Worm (Caenorhabditis elegans) whole organism, L3 larva: Measurements from ENCODE around the gene T04F8.2.

ENCODE experiments used
- R02D3.7 ChIP-seq: fragments of 150-350 bp; optimal IDR thresholded peaks from 2 replicates; lab custom pipeline; 2014; ENCODE audit warnings: missing biosample characterization, missing genetic modification characterization
- ZK546.5 ChIP-seq: sonication (generic microtip); optimal IDR thresholded peaks from 2 replicates; lab custom pipeline; 2017; ENCODE audit warnings: missing biosample characterization, missing genetic modification characterization
- aly-2 ChIP-seq: fragments of 150-350 bp; optimal IDR thresholded peaks from 2 replicates; lab custom pipeline; 2014; ENCODE audit warnings: missing biosample characterization, missing genetic modification characterization
- ama-1 ChIP-seq: fragments of 150-350 bp; optimal IDR thresholded peaks from 2 replicates; lab custom pipeline; 2018
- ceh-16 ChIP-seq: sonication (generic microtip); optimal IDR thresholded peaks from 2 replicates; lab custom pipeline; 2017; ENCODE audit warnings: missing biosample characterization, missing genetic modification characterization
- ceh-28 ChIP-seq: fragments of 150-350 bp; optimal IDR thresholded peaks from 2 replicates; lab custom pipeline; 2014; ENCODE audit warnings: missing biosample characterization, missing genetic modification reagents, missing genetic modification characterization
- ceh-82 ChIP-seq: fragments of 150-350 bp; optimal IDR thresholded peaks from 2 replicates; lab custom pipeline; 2014; ENCODE audit warnings: missing biosample characterization, missing genetic modification characterization
- ceh-9 ChIP-seq: sonication (generic microtip); optimal IDR thresholded peaks from 2 replicates; lab custom pipeline; 2018; ENCODE audit warnings: missing biosample characterization, missing genetic modification characterization
- daf-12 ChIP-seq: fragments of 150-350 bp; optimal IDR thresholded peaks from 2 replicates; lab custom pipeline; 2014; ENCODE audit warnings: missing biosample characterization, missing genetic modification reagents, missing genetic modification characterization
- egl-27 ChIP-seq: sonication (generic microtip); optimal IDR thresholded peaks from 4 replicates; lab custom pipeline; 2017; ENCODE audit warnings: missing biosample characterization, missing genetic modification reagents, missing genetic modification characterization
- egl-5 ChIP-seq: fragments of 150-350 bp; optimal IDR thresholded peaks from 2 replicates; lab custom pipeline; 2017; ENCODE audit warnings: missing biosample characterization, missing genetic modification reagents, missing genetic modification characterization, inconsistent platforms
- elt-1 ChIP-seq: fragments of 150-350 bp; optimal IDR thresholded peaks from 2 replicates; lab custom pipeline; 2014; ENCODE audit warnings: missing biosample characterization, missing genetic modification characterization
- elt-2 ChIP-seq: sonication (generic microtip); optimal IDR thresholded peaks from 2 replicates; lab custom pipeline; 2016; ENCODE audit warnings: missing genetic modification reagents, mild to moderate bottlenecking, missing genetic modification characterization, missing compliant biosample characterization
- elt-3 ChIP-seq, 3 experiments: fragments of 150-350 bp in 1 of 3; sonication (generic microtip) in 2 of 3; optimal IDR thresholded peaks; 2 replicates in 2 of 3; 4 replicates in 1 of 3; lab custom pipeline; 2014 to 2017; ENCODE audit warnings: missing biosample characterization in 3 of 3, missing genetic modification characterization in 3 of 3
- eor-1 ChIP-seq, 2 experiments: fragments of 150-350 bp; optimal IDR thresholded peaks; 2 replicates each; lab custom pipeline; 2014 to 2018; ENCODE audit warnings: missing biosample characterization in 2 of 2, missing genetic modification characterization in 2 of 2
- fkh-10 ChIP-seq: sonication (generic microtip); optimal IDR thresholded peaks from 2 replicates; lab custom pipeline; 2017; ENCODE audit warnings: missing biosample characterization, missing genetic modification reagents, missing genetic modification characterization
- fkh-2 ChIP-seq: fragments of 150-350 bp; optimal IDR thresholded peaks from 2 replicates; lab custom pipeline; 2014; ENCODE audit warnings: missing biosample characterization, missing genetic modification reagents, missing genetic modification characterization
- fos-1 ChIP-seq: fragments of 150-350 bp; optimal IDR thresholded peaks from 2 replicates; lab custom pipeline; 2014; ENCODE audit warnings: missing biosample characterization, missing genetic modification characterization
- hmg-11 ChIP-seq: sonication (generic microtip); optimal IDR thresholded peaks from 2 replicates; lab custom pipeline; 2016; ENCODE audit warnings: missing genetic modification characterization, missing compliant biosample characterization
- jun-1 ChIP-seq: fragments of 150-350 bp; optimal IDR thresholded peaks from 2 replicates; lab custom pipeline; 2014; ENCODE audit warnings: missing biosample characterization, missing genetic modification reagents, missing genetic modification characterization
- lin-15B ChIP-seq: fragments of 150-350 bp; optimal IDR thresholded peaks from 2 replicates; lab custom pipeline; 2014; ENCODE audit warnings: missing biosample characterization, missing genetic modification characterization
- lin-39 ChIP-seq: fragments of 150-350 bp; optimal IDR thresholded peaks from 2 replicates; lab custom pipeline; 2018; ENCODE audit warnings: missing biosample characterization, missing genetic modification reagents, missing genetic modification characterization
- lsy-12 ChIP-seq: sonication (generic microtip); optimal IDR thresholded peaks from 2 replicates; lab custom pipeline; 2016; ENCODE audit warnings: mild to moderate bottlenecking, missing genetic modification characterization, missing compliant biosample characterization
- mdl-1 ChIP-seq: fragments of 150-350 bp; optimal IDR thresholded peaks from 2 replicates; lab custom pipeline; 2014; ENCODE audit warnings: missing biosample characterization, missing genetic modification characterization
- mml-1 ChIP-seq: fragments of 150-350 bp; sonication (generic microtip); optimal IDR thresholded peaks from 3 replicates; lab custom pipeline; 2014; ENCODE audit warnings: missing biosample characterization, missing genetic modification characterization
- nfya-1 ChIP-seq: sonication (generic microtip); optimal IDR thresholded peaks from 2 replicates; lab custom pipeline; 2017; ENCODE audit warnings: missing genetic modification characterization, mild to moderate bottlenecking, missing compliant biosample characterization, antibody characterized with exemption, moderate library complexity; ENCODE audit not compliant: insufficient read depth
- nhr-11 ChIP-seq: fragments of 150-350 bp; optimal IDR thresholded peaks from 2 replicates; lab custom pipeline; 2014; ENCODE audit warnings: missing biosample characterization, missing genetic modification characterization
- nhr-12 ChIP-seq: fragments of 150-350 bp; optimal IDR thresholded peaks from 2 replicates; lab custom pipeline; 2014; ENCODE audit warnings: missing biosample characterization, missing genetic modification characterization
- nhr-23 ChIP-seq: fragments of 150-350 bp; optimal IDR thresholded peaks from 2 replicates; lab custom pipeline; 2014; ENCODE audit warnings: missing biosample characterization, missing genetic modification reagents, missing genetic modification characterization
- nhr-237 ChIP-seq: fragments of 150-350 bp; optimal IDR thresholded peaks from 2 replicates; lab custom pipeline; 2014; ENCODE audit warnings: missing biosample characterization, missing genetic modification characterization
- nhr-25 ChIP-seq: sonication (generic microtip); optimal IDR thresholded peaks from 2 replicates; lab custom pipeline; 2017; ENCODE audit warnings: missing biosample characterization, missing genetic modification characterization
- nhr-28 ChIP-seq: fragments of 150-350 bp; optimal IDR thresholded peaks from 2 replicates; lab custom pipeline; 2014; ENCODE audit warnings: missing biosample characterization, missing genetic modification characterization
- nhr-43 ChIP-seq: sonication (generic microtip); optimal IDR thresholded peaks from 2 replicates; lab custom pipeline; 2016; ENCODE audit warnings: mild to moderate bottlenecking, missing genetic modification characterization, missing compliant biosample characterization; ENCODE audit not compliant: poor library complexity, severe bottlenecking
- nhr-67 ChIP-seq: fragments of 150-350 bp; optimal IDR thresholded peaks from 2 replicates; lab custom pipeline; 2014; ENCODE audit warnings: missing biosample characterization, missing genetic modification characterization
- nhr-76 ChIP-seq: fragments of 150-350 bp; sonication (generic microtip); optimal IDR thresholded peaks from 5 replicates; lab custom pipeline; 2014; ENCODE audit warnings: missing biosample characterization, missing genetic modification characterization
- nhr-77 ChIP-seq: fragments of 150-350 bp; optimal IDR thresholded peaks from 2 replicates; lab custom pipeline; 2014; ENCODE audit warnings: missing biosample characterization, missing genetic modification characterization
- pha-4 ChIP-seq: fragments of 150-350 bp; optimal IDR thresholded peaks from 2 replicates; lab custom pipeline; 2014; ENCODE audit warnings: missing biosample characterization, missing genetic modification reagents, missing genetic modification characterization
- pqm-1 ChIP-seq: fragments of 150-350 bp; optimal IDR thresholded peaks from 2 replicates; lab custom pipeline; 2017; ENCODE audit warnings: missing biosample characterization, missing genetic modification characterization, inconsistent platforms
- sea-2 ChIP-seq: fragments of 150-350 bp; sonication (generic microtip); optimal IDR thresholded peaks from 4 replicates; lab custom pipeline; 2014; ENCODE audit warnings: missing biosample characterization, missing genetic modification reagents, missing genetic modification characterization
- skn-1 ChIP-seq: fragments of 150-350 bp; optimal IDR thresholded peaks from 2 replicates; lab custom pipeline; 2014; ENCODE audit warnings: missing biosample characterization, missing genetic modification characterization
- snpc-4 ChIP-seq: fragments of 150-350 bp; optimal IDR thresholded peaks from 2 replicates; lab custom pipeline; 2014; ENCODE audit warnings: missing biosample characterization, missing genetic modification characterization
- tbx-2 ChIP-seq: sonication (generic microtip); optimal IDR thresholded peaks from 2 replicates; lab custom pipeline; 2016; ENCODE audit warnings: mild to moderate bottlenecking, missing genetic modification characterization, missing compliant biosample characterization
- unc-39 ChIP-seq: sonication (generic microtip); optimal IDR thresholded peaks from 4 replicates; lab custom pipeline; 2017; ENCODE audit warnings: missing biosample characterization, missing genetic modification characterization
- unc-62 ChIP-seq: fragments of 150-350 bp; sonication (generic microtip); optimal IDR thresholded peaks from 4 replicates; lab custom pipeline; 2014; ENCODE audit warnings: missing biosample characterization, missing genetic modification reagents, missing genetic modification characterization
- zag-1 ChIP-seq: fragments of 150-350 bp; optimal IDR thresholded peaks from 2 replicates; lab custom pipeline; 2014; ENCODE audit warnings: missing biosample characterization, missing genetic modification characterization
- ztf-11 ChIP-seq: fragments of 150-350 bp; optimal IDR thresholded peaks from 2 replicates; lab custom pipeline; 2014; ENCODE audit warnings: missing biosample characterization, missing genetic modification characterization
- ztf-4 ChIP-seq: fragments of 150-350 bp; optimal IDR thresholded peaks from 2 replicates; lab custom pipeline; 2014; ENCODE audit warnings: missing biosample characterization, missing genetic modification characterization

Gene T04F8.2

ce11 chrX:11656519-11657006, at the start of gene T04F8.2:
Gene T04F8.2 (minus strand): TSS chrX:11656569.
- no peak for TF ChIP-seq ceh-9
- TF ChIP-seq nhr-11 (tag; lab: Kevin White, UChicago), result no peak
- TF ChIP-seq ztf-11 (tag; lab: Kevin White, UChicago), result no peak
- peak; percentile 68 for TF ChIP-seq nfya-1
- peak; percentile 58 for TF ChIP-seq snpc-4
- peak; percentile 42 for TF ChIP-seq pqm-1 (tag; lab: Kevin White, UChicago)
- TF ChIP-seq ama-1 (lab: Kevin White, UChicago), result no peak
- no peak for TF ChIP-seq tbx-2 (tag; lab: Kevin White, UChicago)
- no peak for TF ChIP-seq R02D3.7 (tag; lab: Kevin White, UChicago)
- no peak for TF ChIP-seq fos-1 (tag; lab: Kevin White, UChicago)
- TF ChIP-seq fkh-10 (GFP tag; lab: Kevin White, UChicago), result no peak
- TF ChIP-seq hmg-11 (tag; lab: Kevin White, UChicago), result peak; percentile 59
- no peak for TF ChIP-seq ceh-82 (tag; lab: Kevin White, UChicago)
- TF ChIP-seq nhr-67 (tag; lab: Kevin White, UChicago), result no peak
- no peak for TF ChIP-seq ZK546.5 (tag; lab: Kevin White, UChicago)
- no peak for TF ChIP-seq lsy-12
- peak; percentile 50 for TF ChIP-seq elt-2 (tag; lab: Kevin White, UChicago)
- no peak for TF ChIP-seq mml-1 (tag; lab: Kevin White, UChicago)
- peak; percentile 63 for TF ChIP-seq nhr-25 (tag; lab: Kevin White, UChicago)
- TF ChIP-seq elt-1 (tag; lab: Kevin White, UChicago), result no peak
- TF ChIP-seq mdl-1, result no peak
- TF ChIP-seq sea-2 (GFP tag; lab: Kevin White, UChicago), result no peak
- no peak for TF ChIP-seq egl-27 (tag; lab: Kevin White, UChicago)
- TF ChIP-seq egl-5 (tag; lab: Kevin White, UChicago), result peak; percentile 64
- no peak for TF ChIP-seq ztf-4
- peak; percentile 28 for TF ChIP-seq jun-1 (tag; lab: Kevin White, UChicago)
- TF ChIP-seq nhr-43 (tag; lab: Kevin White, UChicago), result peak; percentile 21
- TF ChIP-seq fkh-2, result no peak
- TF ChIP-seq eor-1 (tag; optimal IDR thresholded peaks at IDR 0.05; lab: Kevin White, UChicago), result no peak
- peak; percentile 86 for TF ChIP-seq pha-4
- no peak for TF ChIP-seq daf-12 (tag; lab: Kevin White, UChicago)
- TF ChIP-seq lin-39 (tag; lab: Kevin White, UChicago), result peak; percentile 69
- no peak for TF ChIP-seq unc-39
- TF ChIP-seq zag-1 (tag; lab: Kevin White, UChicago), result no peak
- TF ChIP-seq nhr-77 (tag; lab: Kevin White, UChicago), result no peak
- TF ChIP-seq nhr-237, result no peak
- TF ChIP-seq nhr-28 (tag; lab: Kevin White, UChicago), result no peak
- TF ChIP-seq lin-15B (tag; lab: Kevin White, UChicago), result peak; percentile 50
- peak; percentile 49 for TF ChIP-seq ceh-28 (tag; lab: Kevin White, UChicago)
- TF ChIP-seq aly-2, result no peak
- no peak for TF ChIP-seq elt-3 (tag; optimal IDR thresholded peaks at IDR 0.05; lab: Kevin White, UChicago)
- no peak for TF ChIP-seq unc-62 (GFP tag; lab: Kevin White, UChicago)
- no peak for TF ChIP-seq ceh-16 (tag; lab: Kevin White, UChicago)
- TF ChIP-seq nhr-12 (tag; lab: Kevin White, UChicago), result no peak
- TF ChIP-seq nhr-76 (tag; lab: Kevin White, UChicago), result no peak
- peak; percentile 56 for TF ChIP-seq nhr-23 (tag; lab: Kevin White, UChicago)
- peak; percentile 58 for TF ChIP-seq skn-1 (tag; lab: Kevin White, UChicago)
